Fruit fly (Drosophila melanogaster) Kc167 (cell line): ENCODE data around the gene chas.

Experiments
- Myc ChIP-seq: fragments of >200 bp; optimal IDR thresholded peaks from 2 replicates; lab custom pipeline; 2017; ENCODE audit warnings: missing external identifiers
- h ChIP-seq: fragments of >200 bp; optimal IDR thresholded peaks from 3 replicates; lab custom pipeline; 2018; ENCODE audit warnings: missing external identifiers
- insv ChIP-seq: fragments of >200 bp; optimal IDR thresholded peaks from 3 replicates; lab custom pipeline; 2018; ENCODE audit warnings: missing external identifiers
- psq ChIP-seq: fragments of >200 bp; optimal IDR thresholded peaks from 2 replicates; lab custom pipeline; 2017; ENCODE audit warnings: missing external identifiers
- ttk ChIP-seq: sonication (Bioruptor generic); optimal IDR thresholded peaks from 2 replicates; lab custom pipeline; 2017; ENCODE audit warnings: missing external identifiers

DNA sequence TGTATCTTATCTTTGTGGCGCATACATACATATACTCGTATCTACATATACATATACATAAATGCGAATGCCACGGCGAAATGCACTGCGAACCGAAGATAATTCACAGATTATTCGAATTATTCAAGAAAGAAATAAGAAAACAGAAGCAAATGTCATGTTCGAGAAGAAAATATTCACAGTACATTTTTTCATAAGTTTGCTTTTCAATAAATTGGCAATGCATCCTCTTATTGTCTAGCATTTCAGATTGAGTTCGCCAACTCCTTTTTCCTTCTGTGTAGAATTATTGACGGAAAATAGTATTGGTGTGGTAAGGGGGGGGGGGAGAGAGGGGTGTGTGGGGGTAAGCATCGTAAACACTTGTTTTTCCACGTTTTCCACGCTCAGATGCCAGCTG, 19.9 kb upstream of the chas start:
- TF ChIP-seq insv (lab: Kevin White, UChicago) (no peak), h (lab: Kevin White, UChicago) (no peak), psq (no peak), ttk (lab: Kevin White, UChicago) (no peak), Myc (lab: Kevin White, UChicago) (no peak)
